Worm (Caenorhabditis elegans) whole organism, young adult: ENCODE data around the gene ZK1127.13.
A peak's percentile ranks its signal among the peaks of the same experiment; 100 is the strongest.

Experiments used
- B0336.3 ChIP-seq: fragments of 200-800 bp; sonication (Bioruptor generic); IDR thresholded peaks from 2 replicates; pipeline ENCODE4 v1.3.6; 2022; ENCODE audit warnings: missing genetic modification characterization, missing compliant biosample characterization
- C06A6.2 ChIP-seq: fragments of 200-800 bp; sonication (Bioruptor generic); conservative IDR thresholded peaks from 2 replicates; pipeline ENCODE4 v1.3.6; 2022; ENCODE audit warnings: missing genetic modification characterization, missing compliant biosample characterization
- D2030.7 ChIP-seq: fragments of 200-800 bp; sonication (Bioruptor generic); IDR thresholded peaks from 2 replicates; pipeline ENCODE4 v1.3.6; 2022; ENCODE audit warnings: missing genetic modification reagents, missing genetic modification characterization, missing compliant biosample characterization
- F22D6.2 ChIP-seq: sonication (generic microtip); optimal IDR thresholded peaks from 2 replicates; lab custom pipeline; 2016; ENCODE audit warnings: mild to moderate bottlenecking, missing genetic modification characterization, missing compliant biosample characterization
- F23B12.7 ChIP-seq: sonication (generic microtip); optimal IDR thresholded peaks from 2 replicates; lab custom pipeline; 2017; ENCODE audit warnings: missing genetic modification characterization, mild to moderate bottlenecking, missing compliant biosample characterization, antibody characterized with exemption, moderate library complexity; ENCODE audit not compliant: insufficient read depth
- F55B11.4 ChIP-seq: sonication (generic microtip); optimal IDR thresholded peaks from 2 replicates; lab custom pipeline; 2016; ENCODE audit warnings: missing compliant biosample characterization, missing genetic modification characterization, borderline replicate concordance; ENCODE audit not compliant: insufficient read depth
- Y53G8AR.9 ChIP-seq: fragments of 200-800 bp; sonication (Bioruptor generic); conservative IDR thresholded peaks from 2 replicates; pipeline ENCODE4 v1.3.6; 2022; ENCODE audit warnings: missing genetic modification reagents, missing genetic modification characterization, missing compliant biosample characterization
- Y56A3A.18 ChIP-seq: fragments of 200-800 bp; sonication (Bioruptor generic); IDR thresholded peaks from 2 replicates; pipeline ENCODE4 v1.3.6; 2022; ENCODE audit warnings: missing genetic modification reagents, missing genetic modification characterization, missing compliant biosample characterization
- Y95B8A.8 ChIP-seq: fragments of 200-800 bp; sonication (Bioruptor generic); IDR thresholded peaks from 2 replicates; pipeline ENCODE4 v1.3.6; 2022; ENCODE audit warnings: missing genetic modification reagents, missing genetic modification characterization, missing compliant biosample characterization
- akir-1 ChIP-seq: fragments of 200-800 bp; sonication (Bioruptor generic); optimal IDR thresholded peaks from 2 replicates; lab custom pipeline; 2018; ENCODE audit warnings: mild to moderate bottlenecking, missing genetic modification characterization, moderate library complexity, missing compliant biosample characterization
- aptf-2 ChIP-seq: fragments of 200-800 bp; sonication (Bioruptor generic); conservative IDR thresholded peaks from 2 replicates; pipeline ENCODE4 v1.3.6; 2022; ENCODE audit warnings: missing genetic modification reagents, missing genetic modification characterization, missing compliant biosample characterization
- athp-1 ChIP-seq: sonication (generic microtip); optimal IDR thresholded peaks from 2 replicates; lab custom pipeline; 2017; ENCODE audit warnings: mild to moderate bottlenecking, missing genetic modification characterization, missing compliant biosample characterization
- attf-5 ChIP-seq: fragments of 200-800 bp; sonication (Bioruptor generic); optimal IDR thresholded peaks from 2 replicates; lab custom pipeline; 2018; ENCODE audit warnings: mild to moderate bottlenecking, missing genetic modification characterization, missing compliant biosample characterization
- attf-6 ChIP-seq: fragments of 200-800 bp; sonication (Bioruptor generic); IDR thresholded peaks from 2 replicates; pipeline ENCODE4 v1.3.6; 2022; ENCODE audit warnings: missing genetic modification reagents, missing genetic modification characterization, missing compliant biosample characterization
- bed-2 ChIP-seq: fragments of 200-800 bp; sonication (Bioruptor generic); IDR thresholded peaks from 2 replicates; pipeline ENCODE4 v1.3.6; 2022; ENCODE audit warnings: missing genetic modification reagents, missing genetic modification characterization, missing compliant biosample characterization
- cebp-1 ChIP-seq, 2 experiments: fragments of 200-800 bp in 1 of 2; sonication (Bioruptor generic) in 1 of 2; sonication (generic microtip) in 1 of 2; IDR thresholded peaks in 1 of 2; optimal IDR thresholded peaks in 1 of 2; 2 replicates each; pipeline versions ENCODE4 v1.3.6 to Lab custom; 2017 to 2022; ENCODE audit warnings: missing compliant biosample characterization in 2 of 2, missing genetic modification characterization in 2 of 2, mild to moderate bottlenecking in 1 of 2, missing genetic modification reagents in 1 of 2, moderate library complexity in 1 of 2
- cebp-2 ChIP-seq: fragments of 200-800 bp; sonication (Bioruptor generic); IDR thresholded peaks from 2 replicates; pipeline ENCODE4 v1.3.6; 2022; ENCODE audit warnings: missing genetic modification characterization, missing compliant biosample characterization
- ceh-58 ChIP-seq: fragments of 200-800 bp; sonication (Bioruptor generic); IDR thresholded peaks from 2 replicates; pipeline ENCODE4 v1.3.6; 2022; ENCODE audit warnings: missing genetic modification characterization, missing compliant biosample characterization
- ceh-79 ChIP-seq: sonication (generic microtip); optimal IDR thresholded peaks from 2 replicates; lab custom pipeline; 2017; ENCODE audit warnings: mild to moderate bottlenecking, missing genetic modification characterization, missing compliant biosample characterization
- chd-7 ChIP-seq: sonication (generic microtip); optimal IDR thresholded peaks from 2 replicates; lab custom pipeline; 2016; ENCODE audit warnings: mild to moderate bottlenecking, missing genetic modification characterization, moderate library complexity, missing compliant biosample characterization
- dox-1 ChIP-seq: fragments of 200-800 bp; sonication (Bioruptor generic); IDR thresholded peaks from 2 replicates; pipeline ENCODE4 v1.3.6; 2022; ENCODE audit warnings: missing genetic modification reagents, missing genetic modification characterization, missing compliant biosample characterization
- dpff-1 ChIP-seq: sonication (generic microtip); optimal IDR thresholded peaks from 2 replicates; lab custom pipeline; 2017; ENCODE audit warnings: mild to moderate bottlenecking, missing genetic modification characterization, missing compliant biosample characterization
- dpl-1 ChIP-seq: fragments of 150-350 bp; optimal IDR thresholded peaks from 2 replicates; lab custom pipeline; 2014; ENCODE audit warnings: missing biosample characterization, missing genetic modification reagents, missing genetic modification characterization
- efl-1 ChIP-seq: fragments of 150-350 bp; optimal IDR thresholded peaks from 2 replicates; lab custom pipeline; 2014; ENCODE audit warnings: missing biosample characterization, missing genetic modification reagents, missing genetic modification characterization
- egl-44 ChIP-seq: fragments of 200-800 bp; sonication (Bioruptor generic); IDR thresholded peaks from 2 replicates; pipeline ENCODE4 v1.3.6; 2022; ENCODE audit warnings: missing genetic modification reagents, missing genetic modification characterization, missing compliant biosample characterization
- egrh-3 ChIP-seq: fragments of 200-800 bp; sonication (Bioruptor generic); IDR thresholded peaks from 2 replicates; pipeline ENCODE4 v1.3.6; 2022; ENCODE audit warnings: missing genetic modification reagents, missing genetic modification characterization, missing compliant biosample characterization
- ets-4 ChIP-seq: fragments of 200-800 bp; sonication (Bioruptor generic); optimal IDR thresholded peaks from 2 replicates; lab custom pipeline; 2018; ENCODE audit warnings: mild to moderate bottlenecking, missing genetic modification characterization, missing compliant biosample characterization
- hmg-20 ChIP-seq: fragments of 200-800 bp; sonication (Bioruptor generic); IDR thresholded peaks from 2 replicates; pipeline ENCODE4 v1.3.6; 2022; ENCODE audit warnings: missing genetic modification reagents, missing genetic modification characterization, missing compliant biosample characterization
- lin-26 ChIP-seq: fragments of 200-800 bp; sonication (Bioruptor generic); IDR thresholded peaks from 2 replicates; pipeline ENCODE4 v1.3.6; 2022; ENCODE audit warnings: missing genetic modification reagents, missing genetic modification characterization, missing compliant biosample characterization
- lsl-1 ChIP-seq: fragments of 200-800 bp; sonication (Bioruptor generic); optimal IDR thresholded peaks from 2 replicates; lab custom pipeline; 2018; ENCODE audit warnings: mild to moderate bottlenecking, missing genetic modification characterization, moderate library complexity, missing compliant biosample characterization
- lsy-27 ChIP-seq: sonication (generic microtip); optimal IDR thresholded peaks from 2 replicates; lab custom pipeline; 2017; ENCODE audit warnings: missing genetic modification characterization, mild to moderate bottlenecking, missing compliant biosample characterization, antibody characterized with exemption, missing genotype, borderline replicate concordance; ENCODE audit not compliant: insufficient read depth
- madf-10 ChIP-seq: sonication (generic microtip); optimal IDR thresholded peaks from 2 replicates; lab custom pipeline; 2016; ENCODE audit warnings: mild to moderate bottlenecking, missing genetic modification characterization, missing compliant biosample characterization
- madf-3 ChIP-seq: fragments of 200-800 bp; sonication (Bioruptor generic); IDR thresholded peaks from 2 replicates; pipeline ENCODE4 v1.3.6; 2022; ENCODE audit warnings: missing genetic modification reagents, missing genetic modification characterization, missing compliant biosample characterization
- nfyb-1 ChIP-seq: fragments of 200-800 bp; sonication (Bioruptor generic); IDR thresholded peaks from 2 replicates; pipeline ENCODE4 v1.3.6; 2022; ENCODE audit warnings: missing genetic modification reagents, missing genetic modification characterization, missing compliant biosample characterization
- nhr-120 ChIP-seq: fragments of 200-800 bp; sonication (Bioruptor generic); IDR thresholded peaks from 2 replicates; pipeline ENCODE4 v1.3.6; 2022; ENCODE audit warnings: missing genetic modification characterization, missing compliant biosample characterization
- nhr-179 ChIP-seq: sonication (generic microtip); optimal IDR thresholded peaks from 2 replicates; lab custom pipeline; 2016; ENCODE audit warnings: mild to moderate bottlenecking, missing genetic modification characterization, missing compliant biosample characterization
- nhr-90 ChIP-seq: sonication (generic microtip); optimal IDR thresholded peaks from 2 replicates; lab custom pipeline; 2016; ENCODE audit warnings: missing genotype, mild to moderate bottlenecking, missing genetic modification characterization, missing compliant biosample characterization
- snpc-1.1 ChIP-seq: sonication (generic microtip); optimal IDR thresholded peaks from 2 replicates; lab custom pipeline; 2017; ENCODE audit warnings: missing genetic modification characterization, mild to moderate bottlenecking, missing compliant biosample characterization, antibody characterized with exemption, moderate library complexity, missing genotype, missing genetic modification reagents; ENCODE audit not compliant: insufficient read depth
- snpc-1.3 ChIP-seq: sonication (generic microtip); optimal IDR thresholded peaks from 2 replicates; lab custom pipeline; 2017; ENCODE audit warnings: missing genetic modification characterization, mild to moderate bottlenecking, missing compliant biosample characterization, antibody characterized with exemption, moderate library complexity, missing genotype, missing genetic modification reagents; ENCODE audit not compliant: insufficient read depth
- snpc-4 ChIP-seq, 5 experiments: fragments of 150-350 bp in 1 of 5; sonication (generic microtip) in 4 of 5; optimal IDR thresholded peaks; 2 replicates each; lab custom pipeline; 2014 to 2018; ENCODE audit warnings: missing genetic modification characterization in 5 of 5, missing biosample characterization in 3 of 5, antibody characterized with exemption in 2 of 5, mild to moderate bottlenecking in 2 of 5, missing compliant biosample characterization in 2 of 5, missing genotype in 2 of 5, moderate library complexity in 2 of 5, missing genetic modification reagents in 1 of 5
- somi-1 ChIP-seq: fragments of 200-800 bp; sonication (Bioruptor generic); optimal IDR thresholded peaks from 2 replicates; lab custom pipeline; 2018; ENCODE audit warnings: mild to moderate bottlenecking, missing genetic modification characterization, missing compliant biosample characterization
- tbx-9 ChIP-seq: sonication (generic microtip); optimal IDR thresholded peaks from 2 replicates; lab custom pipeline; 2016; ENCODE audit warnings: borderline replicate concordance, missing genetic modification characterization, inconsistent platforms, missing compliant biosample characterization
- tlf-1 ChIP-seq: fragments of 200-800 bp; sonication (Bioruptor generic); optimal IDR thresholded peaks from 2 replicates; lab custom pipeline; 2018; ENCODE audit warnings: mild to moderate bottlenecking, missing genetic modification characterization, missing compliant biosample characterization
- unc-130 ChIP-seq: sonication (generic microtip); optimal IDR thresholded peaks from 2 replicates; lab custom pipeline; 2016; ENCODE audit warnings: missing genetic modification reagents, missing genetic modification characterization, missing compliant biosample characterization
- xnd-1 ChIP-seq: sonication (generic microtip); optimal IDR thresholded peaks from 2 replicates; lab custom pipeline; 2016; ENCODE audit warnings: missing genotype, missing genetic modification reagents, missing genetic modification characterization, missing compliant biosample characterization
- ztf-26 ChIP-seq: sonication (generic microtip); optimal IDR thresholded peaks from 2 replicates; lab custom pipeline; 2017; ENCODE audit warnings: missing genetic modification characterization, missing compliant biosample characterization

ZK1127.13 gene

DNA sequence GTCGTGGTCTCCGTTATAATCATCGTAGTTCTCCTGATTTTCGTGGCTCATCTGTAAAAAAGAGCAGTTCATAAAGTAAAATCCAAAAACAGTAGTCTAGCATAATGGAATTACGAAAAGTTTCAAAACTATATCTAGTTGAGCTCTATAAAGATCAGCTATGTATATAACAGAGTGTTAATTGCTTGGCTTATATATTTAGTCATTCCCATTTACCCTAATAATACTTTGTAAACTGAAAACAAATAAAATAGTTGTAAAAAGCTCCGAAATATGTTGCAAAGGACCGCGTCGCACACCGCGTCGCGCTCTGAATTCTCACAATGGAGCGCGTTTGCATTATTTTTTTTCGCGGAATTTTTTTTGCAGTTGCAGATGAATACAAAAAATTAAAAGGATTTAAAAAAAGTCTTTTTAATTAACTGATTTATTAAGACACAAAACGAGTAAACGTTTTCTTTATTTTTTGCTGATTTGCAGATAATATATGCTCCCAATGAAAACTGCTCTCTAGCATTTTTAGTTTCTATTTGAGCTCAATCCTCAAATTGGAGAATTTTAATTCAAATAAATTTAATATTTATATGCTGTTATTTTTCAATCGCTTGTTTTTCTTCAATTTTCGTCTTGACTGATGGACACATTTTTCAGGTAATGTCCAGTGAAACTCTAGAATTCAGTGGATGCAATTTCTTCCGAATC, 2.9 kb upstream of the ZK1127.13 start, which contains the start of the genes tcer-1 and ZK1127.5 (continued):
- TF ChIP-seq lsy-27 (tag; lab: Kevin White, UChicago) (no peak), xnd-1 (tag; lab: Kevin White, UChicago) (no peak), cebp-1 (GFP tag; IDR thresholded peaks at IDR 0.05; lab: Robert Waterston, UW) (no peak), cebp-1 (tag; optimal IDR thresholded peaks at IDR 0.05; lab: Kevin White, UChicago) (peak; percentile 1), snpc-1.3 (tag; lab: Kevin White, UChicago) (peak; percentile 56), egl-44 (GFP tag; lab: Robert Waterston, UW) (no peak), Y95B8A.8 (GFP tag; lab: Robert Waterston, UW) (no peak), dpl-1 (GFP tag; lab: Kevin White, UChicago) (peak; percentile 63), akir-1 (GFP tag; lab: Kevin White, UChicago) (no peak), nhr-179 (tag; lab: Kevin White, UChicago) (no peak), ceh-58 (GFP tag; lab: Robert Waterston, UW) (no peak), attf-6 (GFP tag; lab: Robert Waterston, UW) (no peak), nfyb-1 (GFP tag; lab: Robert Waterston, UW) (no peak), hmg-20 (GFP tag; lab: Robert Waterston, UW) (no peak), unc-130 (GFP tag; lab: Kevin White, UChicago) (no peak), efl-1 (GFP tag; lab: Kevin White, UChicago) (peak; percentile 87), B0336.3 (GFP tag; lab: Robert Waterston, UW) (no peak), nhr-120 (no peak), aptf-2 (GFP tag; lab: Robert Waterston, UW) (no peak), ztf-26 (no peak), F22D6.2 (tag; lab: Kevin White, UChicago) (no peak), lin-26 (GFP tag; lab: Robert Waterston, UW) (no peak), F23B12.7 (tag; lab: Kevin White, UChicago) (no peak), somi-1 (GFP tag; lab: Kevin White, UChicago) (no peak), snpc-4 (GFP tag; optimal IDR thresholded peaks at IDR 0.05; lab: Kevin White, UChicago) (no peak), snpc-4 (tag; optimal IDR thresholded peaks at IDR 0.05; lab: Kevin White, UChicago) (peak in 3 of 4 experiments; percentile 8 to 16 (median 13)), snpc-1.1 (tag; lab: Kevin White, UChicago) (peak; percentile 31), bed-2 (GFP tag; lab: Robert Waterston, UW) (no peak), madf-10 (tag; lab: Kevin White, UChicago) (no peak), C06A6.2 (no peak), nhr-90 (no peak), attf-5 (GFP tag; lab: Kevin White, UChicago) (peak; percentile 69), lsl-1 (peak; percentile 65), dox-1 (GFP tag; lab: Robert Waterston, UW) (peak; percentile 79), Y53G8AR.9 (GFP tag; lab: Robert Waterston, UW) (no peak), egrh-3 (GFP tag; lab: Robert Waterston, UW) (no peak), ceh-79 (tag; lab: Kevin White, UChicago) (no peak), cebp-2 (GFP tag; lab: Robert Waterston, UW) (no peak), F55B11.4 (tag; lab: Kevin White, UChicago) (no peak), tbx-9 (tag; lab: Kevin White, UChicago) (no peak), madf-3 (peak; percentile 95), dpff-1 (no peak), athp-1 (no peak), D2030.7 (GFP tag; lab: Robert Waterston, UW) (0 out of 2 replicates have a peak, but pooled peaks have one; percentile 13), Y56A3A.18 (no peak), ets-4 (no peak), chd-7 (tag; lab: Kevin White, UChicago) (no peak), tlf-1 (GFP tag; lab: Kevin White, UChicago) (no peak)
